Fruit fly (Drosophila melanogaster): ENCODE results near the gene CG14275.

CG14275 gene

dm6 chr2L:8305409-8305808 lies 21.8 kb upstream of the CG14275 start, which contains the start of gene CG7840 (continued):
- peak; percentile 74 for TF ChIP-seq ato (GFP tag; IDR thresholded peaks at IDR 0.05; ENCODE audit: partially characterized antibody)

dm6 chr2L:8307817-8308551 lies 19.3 kb upstream of the CG14275 start, which contains the start of the genes Ostgamma and Mettl14:
TSS of gene Ostgamma (minus strand) at chr2L:8308192.
TSS of gene Mettl14 (plus strand) at chr2L:8308427.
- TF ChIP-seq YL-1 (GFP tag; optimal IDR thresholded peaks at IDR 0.05) (peak; percentile 82), grau (tag; optimal IDR thresholded peaks at IDR 0.05) (peak; percentile 31), Dll (GFP tag; IDR thresholded peaks at IDR 0.05; ENCODE audit: partially characterized antibody) (peak; percentile 94), unc-4 (GFP tag; IDR thresholded peaks at IDR 0.05; ENCODE audit: partially characterized antibody) (peak; percentile 83), CoRest (tag; optimal IDR thresholded peaks at IDR 0.05) (peak; percentile 28), Dp (GFP tag; optimal IDR thresholded peaks at IDR 0.05) (peak; percentile 35), CG14860 (GFP tag; IDR thresholded peaks at IDR 0.05; ENCODE audit: partially characterized antibody) (peak; percentile 66; the same call in 2 of the 3 replicates), sens (GFP tag) (peak; percentile 19), CG8388 (GFP tag; optimal IDR thresholded peaks at IDR 0.05) (peak; percentile 16), Nf-YC (tag; optimal IDR thresholded peaks at IDR 0.05) (peak; percentile 42), CG1233 (GFP tag; optimal IDR thresholded peaks at IDR 0.05) (no peak), Ets97D (GFP tag; optimal IDR thresholded peaks at IDR 0.05) (peak; percentile 40), CG1603 (tag; optimal IDR thresholded peaks at IDR 0.05) (peak; percentile 7), lilli (GFP tag; optimal IDR thresholded peaks at IDR 0.05) (peak; percentile 38), BEAF-32 (GFP tag; optimal IDR thresholded peaks at IDR 0.05) (peak; percentile 82), CG8924 (tag; optimal IDR thresholded peaks at IDR 0.05) (peak; percentile 43), zen2 (GFP tag; IDR thresholded peaks at IDR 0.05; ENCODE audit: partially characterized antibody) (peak; percentile 46; the same call in 1 of the 3 replicates), CG2129 (GFP tag; IDR thresholded peaks at IDR 0.05; ENCODE audit: partially characterized antibody) (peak; percentile 66), az2 (GFP tag; optimal IDR thresholded peaks at IDR 0.05) (peak; percentile 8), stwl (tag; optimal IDR thresholded peaks at IDR 0.05) (peak; percentile 36), CG12769 (tag; optimal IDR thresholded peaks at IDR 0.05) (no peak), CG3995 (GFP tag; optimal IDR thresholded peaks at IDR 0.05) (peak; percentile 77), dm (GFP tag; optimal IDR thresholded peaks at IDR 0.05) (peak; percentile 9), Dref (GFP tag; IDR thresholded peaks at IDR 0.05) (peak; percentile 62), zen (tag; optimal IDR thresholded peaks at IDR 0.05) (peak; percentile 3), Bgb (GFP tag; IDR thresholded peaks at IDR 0.05; ENCODE audit: partially characterized antibody) (peak; percentile 41), CG30020 (tag; optimal IDR thresholded peaks at IDR 0.05) (peak; percentile 47), vnd (GFP tag; IDR thresholded peaks at IDR 0.05; ENCODE audit: partially characterized antibody) (0 out of 3 replicates have a peak, but pooled peaks have one; percentile 53), CG2712 (tag; optimal IDR thresholded peaks at IDR 0.05) (peak; percentile 84), Med (GFP tag) (peak; percentile 25), CG12659 (GFP tag; optimal IDR thresholded peaks at IDR 0.05) (peak; percentile 67), CG17829 (tag; optimal IDR thresholded peaks at IDR 0.05) (peak; percentile 41), sd (tag; optimal IDR thresholded peaks at IDR 0.05) (peak; percentile 54), CG13296 (GFP tag; optimal IDR thresholded peaks at IDR 0.05) (no peak), BtbVII (GFP tag; optimal IDR thresholded peaks at IDR 0.05) (no peak), CG7963 (GFP tag; IDR thresholded peaks at IDR 0.05; ENCODE audit: partially characterized antibody) (no peak), ewg (GFP tag; optimal IDR thresholded peaks at IDR 0.05) (peak; percentile 14), Hmr (GFP tag; optimal IDR thresholded peaks at IDR 0.05) (no peak), Sin3A (optimal IDR thresholded peaks at IDR 0.05) (peak; percentile 6), ems (GFP tag; optimal IDR thresholded peaks at IDR 0.05) (no peak), Scr (GFP tag; IDR thresholded peaks at IDR 0.05; ENCODE audit: partially characterized antibody) (peak; percentile 89), CG2889 (GFP tag; IDR thresholded peaks at IDR 0.05) (no peak), cwo (GFP tag; optimal IDR thresholded peaks at IDR 0.05) (no peak), tap (tag; optimal IDR thresholded peaks at IDR 0.05) (no peak)

Measured in whole organism, embryonic.